Worm (Caenorhabditis elegans) whole organism, L2 larva: ENCODE data around the gene daf-31.
A peak's percentile ranks its signal among the peaks of the same experiment; 100 is the strongest.

Experiments
- C34F6.9 ChIP-seq: fragments of 150-350 bp; optimal IDR thresholded peaks from 2 replicates; lab custom pipeline; 2014; ENCODE audit warnings: missing biosample characterization, missing genetic modification characterization
- F13H6.1 ChIP-seq: sonication (generic microtip); optimal IDR thresholded peaks from 2 replicates; lab custom pipeline; 2016; ENCODE audit warnings: missing genetic modification characterization, missing compliant biosample characterization
- R02D3.7 ChIP-seq: fragments of 150-350 bp; optimal IDR thresholded peaks from 2 replicates; lab custom pipeline; 2014; ENCODE audit warnings: missing biosample characterization, missing genetic modification characterization
- Y55F3AM.14 ChIP-seq: fragments of 200-800 bp; sonication (Bioruptor generic); optimal IDR thresholded peaks from 2 replicates; lab custom pipeline; 2018; ENCODE audit warnings: mild to moderate bottlenecking, missing genetic modification characterization, missing compliant biosample characterization
- ZK546.5 ChIP-seq: sonication (generic microtip); optimal IDR thresholded peaks from 2 replicates; lab custom pipeline; 2017; ENCODE audit warnings: missing biosample characterization, missing genetic modification characterization
- alr-1 ChIP-seq: fragments of 150-350 bp; optimal IDR thresholded peaks from 2 replicates; lab custom pipeline; 2014; ENCODE audit warnings: missing biosample characterization, missing genetic modification characterization
- blmp-1 ChIP-seq: sonication (generic microtip); optimal IDR thresholded peaks from 2 replicates; lab custom pipeline; 2017; ENCODE audit warnings: missing genetic modification characterization, mild to moderate bottlenecking, missing compliant biosample characterization, antibody characterized with exemption, moderate library complexity; ENCODE audit not compliant: insufficient read depth
- ceh-16 ChIP-seq: fragments of 150-350 bp; optimal IDR thresholded peaks from 2 replicates; lab custom pipeline; 2014; ENCODE audit warnings: missing biosample characterization, missing genetic modification characterization
- dmd-4 ChIP-seq: sonication (generic microtip); optimal IDR thresholded peaks from 2 replicates; lab custom pipeline; 2017; ENCODE audit warnings: missing biosample characterization, missing genetic modification characterization
- egl-27 ChIP-seq: sonication (generic microtip); optimal IDR thresholded peaks from 3 replicates; lab custom pipeline; 2017; ENCODE audit warnings: missing biosample characterization, missing genetic modification reagents, missing genetic modification characterization
- elt-1 ChIP-seq: fragments of 150-350 bp; optimal IDR thresholded peaks from 2 replicates; lab custom pipeline; 2014; ENCODE audit warnings: missing biosample characterization, missing genetic modification characterization
- elt-3 ChIP-seq: sonication (generic microtip); optimal IDR thresholded peaks from 2 replicates; lab custom pipeline; 2017; ENCODE audit warnings: missing biosample characterization, missing genetic modification characterization
- fos-1 ChIP-seq: fragments of 150-350 bp; optimal IDR thresholded peaks from 2 replicates; lab custom pipeline; 2014; ENCODE audit warnings: missing biosample characterization, missing genetic modification characterization
- lin-39 ChIP-seq: fragments of 150-350 bp; optimal IDR thresholded peaks from 2 replicates; lab custom pipeline; 2014; ENCODE audit warnings: missing biosample characterization, missing genetic modification reagents, missing genetic modification characterization
- mbf-1 ChIP-seq: sonication (generic microtip); optimal IDR thresholded peaks from 2 replicates; lab custom pipeline; 2017; ENCODE audit warnings: missing biosample characterization, missing genetic modification characterization
- mdl-1 ChIP-seq, 2 experiments: fragments of 150-350 bp in 1 of 2; sonication (generic microtip) in 1 of 2; optimal IDR thresholded peaks; 2 replicates each; lab custom pipeline; 2017; ENCODE audit warnings: missing biosample characterization in 2 of 2, missing genetic modification characterization in 2 of 2
- nhr-10 ChIP-seq: sonication (generic microtip); optimal IDR thresholded peaks from 2 replicates; lab custom pipeline; 2017; ENCODE audit warnings: missing biosample characterization, missing genetic modification characterization
- nhr-11 ChIP-seq: fragments of 150-350 bp; optimal IDR thresholded peaks from 2 replicates; lab custom pipeline; 2014; ENCODE audit warnings: missing biosample characterization, missing genetic modification characterization
- nhr-12 ChIP-seq: fragments of 150-350 bp; optimal IDR thresholded peaks from 2 replicates; lab custom pipeline; 2014; ENCODE audit warnings: missing biosample characterization, missing genetic modification characterization
- nhr-21 ChIP-seq: fragments of 150-350 bp; optimal IDR thresholded peaks from 2 replicates; lab custom pipeline; 2014; ENCODE audit warnings: missing biosample characterization, missing genetic modification characterization
- nhr-25 ChIP-seq: fragments of 150-350 bp; sonication (generic microtip); optimal IDR thresholded peaks from 3 replicates; lab custom pipeline; 2014; ENCODE audit warnings: missing biosample characterization, missing genetic modification characterization
- nhr-6 ChIP-seq: fragments of 150-350 bp; optimal IDR thresholded peaks from 2 replicates; lab custom pipeline; 2014; ENCODE audit warnings: missing biosample characterization, missing genetic modification characterization
- nhr-77 ChIP-seq: fragments of 150-350 bp; optimal IDR thresholded peaks from 2 replicates; lab custom pipeline; 2014; ENCODE audit warnings: missing biosample characterization, missing genetic modification characterization
- peb-1 ChIP-seq: fragments of 150-350 bp; optimal IDR thresholded peaks from 2 replicates; lab custom pipeline; 2014; ENCODE audit warnings: missing biosample characterization, missing genetic modification characterization
- sem-4 ChIP-seq: fragments of 150-350 bp; optimal IDR thresholded peaks from 2 replicates; lab custom pipeline; 2014; ENCODE audit warnings: missing biosample characterization, missing genetic modification reagents, missing genetic modification characterization
- sma-3 ChIP-seq: sonication (generic microtip); optimal IDR thresholded peaks from 2 replicates; lab custom pipeline; 2016; ENCODE audit warnings: missing genetic modification reagents, missing genetic modification characterization, missing compliant biosample characterization
- sma-9 ChIP-seq, 2 experiments: fragments of 150-350 bp in 1 of 2; sonication (generic microtip) in 1 of 2; optimal IDR thresholded peaks; 2 replicates each; lab custom pipeline; 2014 to 2016; ENCODE audit warnings: missing genetic modification characterization in 2 of 2, mild to moderate bottlenecking in 1 of 2, missing biosample characterization in 1 of 2, missing compliant biosample characterization in 1 of 2, missing genetic modification reagents in 1 of 2, moderate library complexity in 1 of 2
- snpc-4 ChIP-seq: fragments of 150-350 bp; optimal IDR thresholded peaks from 2 replicates; lab custom pipeline; 2014; ENCODE audit warnings: missing biosample characterization, missing genetic modification characterization
- unc-39 ChIP-seq: fragments of 150-350 bp; optimal IDR thresholded peaks from 2 replicates; lab custom pipeline; 2014; ENCODE audit warnings: missing biosample characterization, missing genetic modification characterization
- unc-55 ChIP-seq: fragments of 150-350 bp; sonication (generic microtip); optimal IDR thresholded peaks from 3 replicates; lab custom pipeline; 2014; ENCODE audit warnings: missing biosample characterization, missing genetic modification reagents, missing genetic modification characterization
- ztf-1 ChIP-seq: fragments of 200-800 bp; sonication (Bioruptor generic); conservative IDR thresholded peaks from 2 replicates; pipeline ENCODE4 v1.3.6; 2022; ENCODE audit warnings: missing genetic modification characterization, missing compliant biosample characterization
- ztf-11 ChIP-seq: sonication (generic microtip); optimal IDR thresholded peaks from 2 replicates; lab custom pipeline; 2017; ENCODE audit warnings: missing biosample characterization, missing genetic modification characterization
- ztf-4 ChIP-seq: fragments of 150-350 bp; optimal IDR thresholded peaks from 2 replicates; lab custom pipeline; 2014; ENCODE audit warnings: missing biosample characterization, missing genetic modification characterization

daf-31 gene

ce11 chrIV:8307408-8307807, 17.3 kb downstream of the daf-31 start:
- TF ChIP-seq nhr-25 = peak; percentile 27
- no peak for TF ChIP-seq nhr-77 (tag; lab: Kevin White, UChicago)

ce11 chrIV:8312105-8312504, 22.0 kb downstream of the daf-31 start:
- TF ChIP-seq lin-39 (tag; lab: Kevin White, UChicago) (no peak), blmp-1 (no peak), nhr-12 (tag; lab: Kevin White, UChicago) (no peak), sem-4 (tag; lab: Kevin White, UChicago) (no peak), nhr-77 (tag; lab: Kevin White, UChicago) (no peak), C34F6.9 (tag; lab: Kevin White, UChicago) (no peak), ztf-1 (GFP tag; lab: Robert Waterston, UW) (no peak), alr-1 (tag; lab: Kevin White, UChicago) (no peak), nhr-25 (no peak), ZK546.5 (tag; lab: Kevin White, UChicago) (no peak), ztf-4 (no peak), ceh-16 (tag; lab: Kevin White, UChicago) (no peak), ztf-11 (tag; lab: Kevin White, UChicago) (no peak), elt-3 (no peak), unc-39 (no peak), F13H6.1 (tag; lab: Kevin White, UChicago) (no peak), dmd-4 (no peak), R02D3.7 (tag; lab: Kevin White, UChicago) (no peak), nhr-6 (tag; lab: Kevin White, UChicago) (no peak)

- TF ChIP-seq unc-39 = no peak
- no peak for TF ChIP-seq ztf-1 (GFP tag; lab: Robert Waterston, UW)
- TF ChIP-seq R02D3.7 (tag; lab: Kevin White, UChicago) = no peak
- no peak for TF ChIP-seq Y55F3AM.14 (GFP tag; lab: Kevin White, UChicago)
- no peak for TF ChIP-seq unc-55 (GFP tag; lab: Kevin White, UChicago)
- no peak for TF ChIP-seq snpc-4 (tag; lab: Kevin White, UChicago)
- no peak for TF ChIP-seq mbf-1 (tag; lab: Kevin White, UChicago)
- no peak for TF ChIP-seq elt-1 (tag; lab: Kevin White, UChicago)
- TF ChIP-seq fos-1 (tag; lab: Kevin White, UChicago) = no peak
- no peak for TF ChIP-seq nhr-10 (tag; lab: Kevin White, UChicago)
- no peak for TF ChIP-seq lin-39 (tag; lab: Kevin White, UChicago)
- TF ChIP-seq egl-27 = no peak
- no peak for TF ChIP-seq ztf-11 (tag; lab: Kevin White, UChicago)
Observed at ce11 chrIV:8312846-8313245, 22.8 kb downstream of the daf-31 start, which contains the start of gene F35H10.10. Gene F35H10.10 (minus strand): TSS chrIV:8312946.

DNA sequence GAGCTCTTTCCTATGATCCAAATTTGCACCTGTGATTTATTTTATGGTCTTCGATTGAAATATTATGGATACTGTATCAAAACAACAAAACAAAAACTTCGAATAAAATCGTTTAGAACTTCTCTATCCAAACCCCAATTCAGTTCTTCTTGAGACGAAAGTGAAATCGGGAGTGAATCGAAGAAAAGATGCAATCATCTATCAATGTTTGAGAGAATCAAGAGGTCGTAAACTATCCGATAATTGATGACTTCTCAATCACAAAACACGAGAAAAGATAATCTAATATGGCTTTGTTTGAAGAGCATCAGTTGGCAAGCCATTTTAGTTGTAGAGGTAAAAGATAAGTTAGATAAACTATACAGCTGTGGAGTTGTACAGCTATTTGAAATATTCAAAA, 27.7 kb downstream of the daf-31 start:
- TF ChIP-seq blmp-1 (peak; percentile 86), nhr-25 (peak; percentile 49), sma-9 (GFP tag; optimal IDR thresholded peaks at IDR 0.05; lab: Kevin White, UChicago) (peak; percentile 31), sma-9 (tag; optimal IDR thresholded peaks at IDR 0.05; lab: Kevin White, UChicago) (no peak), snpc-4 (tag; lab: Kevin White, UChicago) (no peak), ztf-4 (no peak), nhr-11 (no peak)

ce11 chrIV:8318799-8319198, 28.7 kb downstream of the daf-31 start:
- TF ChIP-seq nhr-12 (tag; lab: Kevin White, UChicago) = no peak
- peak; percentile 40 for TF ChIP-seq blmp-1
- no peak for TF ChIP-seq mdl-1 (tag; optimal IDR thresholded peaks at IDR 0.05; lab: Kevin White, UChicago)
- TF ChIP-seq lin-39 (tag; lab: Kevin White, UChicago) = no peak
- no peak for TF ChIP-seq peb-1
- no peak for TF ChIP-seq sma-3
- TF ChIP-seq ztf-4 = no peak
- TF ChIP-seq elt-1 (tag; lab: Kevin White, UChicago) = no peak
- no peak for TF ChIP-seq nhr-21 (tag; lab: Kevin White, UChicago)
- TF ChIP-seq nhr-25 = peak; percentile 9
- TF ChIP-seq mbf-1 (tag; lab: Kevin White, UChicago) = no peak
- TF ChIP-seq alr-1 (tag; lab: Kevin White, UChicago) = no peak
- no peak for TF ChIP-seq snpc-4 (tag; lab: Kevin White, UChicago)
- TF ChIP-seq, all 48 proteins: peak for 2
